Fruit fly (Drosophila melanogaster) whole organism, embryonic: ENCODE data around the gene CG43439.

Experiments
- CG10147 ChIP-seq: fragments of 200-800 bp; sonication (Bioruptor generic); optimal IDR thresholded peaks from 2 replicates; lab custom pipeline; 2019; ENCODE audit warnings: missing biosample characterization, mild to moderate bottlenecking, missing genetic modification characterization, moderate library complexity
- CG10209 ChIP-seq: fragments of 200-800 bp; sonication (Bioruptor generic); optimal IDR thresholded peaks from 3 replicates; lab custom pipeline; 2017; ENCODE audit warnings: missing biosample characterization, mild to moderate bottlenecking, missing genetic modification characterization, missing genetic modification reagents
- CG12236 ChIP-seq: fragments of 200-800 bp; sonication (Bioruptor generic); optimal IDR thresholded peaks from 2 replicates; lab custom pipeline; 2016; ENCODE audit warnings: missing biosample characterization, missing genetic modification characterization
- CG12744 ChIP-seq: fragments of 200-800 bp; sonication (Bioruptor generic); optimal IDR thresholded peaks from 2 replicates; lab custom pipeline; 2016; ENCODE audit warnings: missing biosample characterization, missing genetic modification characterization
- CG12942 ChIP-seq: fragments of 200-800 bp; sonication (Bioruptor generic); optimal IDR thresholded peaks from 3 replicates; lab custom pipeline; 2016; ENCODE audit warnings: missing biosample characterization, missing genetic modification characterization
- CG13624 ChIP-seq: fragments of 200-800 bp; sonication (Bioruptor generic); optimal IDR thresholded peaks from 2 replicates; lab custom pipeline; 2016; ENCODE audit warnings: missing biosample characterization, missing genetic modification characterization
- CG14667 ChIP-seq: fragments of 200-800 bp; sonication (Bioruptor generic); IDR thresholded peaks from 2 replicates; pipeline ENCODE4 v1.3.6; 2022; ENCODE audit warnings: missing biosample characterization, missing genetic modification characterization
- CG15696 ChIP-seq: fragments of 200-800 bp; sonication (Bioruptor generic); optimal IDR thresholded peaks from 2 replicates; lab custom pipeline; 2019; ENCODE audit warnings: missing biosample characterization, mild to moderate bottlenecking, missing genetic modification characterization, moderate library complexity
- CG16813 ChIP-seq: fragments of 200-800 bp; sonication (Bioruptor generic); IDR thresholded peaks from 3 replicates; pipeline ENCODE4 v1.3.6; 2022; ENCODE audit warnings: missing biosample characterization, missing genetic modification characterization; ENCODE audit not compliant: partially characterized antibody
- CG17328 ChIP-seq: fragments of 200-800 bp; sonication (Bioruptor generic); IDR thresholded peaks from 2 replicates; pipeline ENCODE4 v1.3.6; 2022; ENCODE audit warnings: missing biosample characterization, missing genetic modification characterization
- CG31365 ChIP-seq: fragments of 200-800 bp; sonication (Bioruptor generic); optimal IDR thresholded peaks from 2 replicates; lab custom pipeline; 2018; ENCODE audit warnings: missing biosample characterization, mild to moderate bottlenecking, missing genetic modification characterization
- CG3407 ChIP-seq: fragments of 200-800 bp; sonication (Bioruptor generic); optimal IDR thresholded peaks from 2 replicates; lab custom pipeline; 2018; ENCODE audit warnings: missing biosample characterization, mild to moderate bottlenecking, missing genetic modification characterization
- CG4707 ChIP-seq: fragments of 200-800 bp; sonication (Bioruptor generic); optimal IDR thresholded peaks from 2 replicates; lab custom pipeline; 2018; ENCODE audit warnings: missing biosample characterization, mild to moderate bottlenecking, missing genetic modification characterization, moderate library complexity
- CG4730 ChIP-seq: fragments of 200-800 bp; sonication (Bioruptor generic); IDR thresholded peaks from 2 replicates; pipeline ENCODE4 v1.3.6; 2022; ENCODE audit warnings: missing biosample characterization, missing genetic modification characterization
- CG5953 ChIP-seq: fragments of 200-800 bp; sonication (Bioruptor generic); IDR thresholded peaks from 2 replicates; pipeline ENCODE4 v1.3.6; 2022; ENCODE audit warnings: missing biosample characterization, missing genetic modification characterization
- CG8924 ChIP-seq: fragments of 200-800 bp; optimal IDR thresholded peaks from 3 replicates; lab custom pipeline; 2019; ENCODE audit warnings: missing biosample characterization, mild to moderate bottlenecking, missing genetic modification characterization, moderate library complexity
- CkIIα-i1 ChIP-seq: fragments of 200-800 bp; sonication (Bioruptor generic); IDR thresholded peaks from 2 replicates; pipeline ENCODE4 v1.3.6; 2022; ENCODE audit warnings: missing biosample characterization, missing genetic modification characterization
- CrebB ChIP-seq: fragments of 200-800 bp; sonication (Bioruptor generic); optimal IDR thresholded peaks from 3 replicates; lab custom pipeline; 2018; ENCODE audit warnings: missing biosample characterization, mild to moderate bottlenecking, missing genetic modification characterization
- D19A ChIP-seq: fragments of 200-800 bp; optimal IDR thresholded peaks from 3 replicates; lab custom pipeline; 2019; ENCODE audit warnings: missing biosample characterization, mild to moderate bottlenecking, missing genetic modification characterization, moderate library complexity
- Deaf1 ChIP-seq: fragments of 200-800 bp; optimal IDR thresholded peaks from 3 replicates; lab custom pipeline; 2019; ENCODE audit warnings: missing biosample characterization, mild to moderate bottlenecking, missing genetic modification characterization, moderate library complexity
- HLHmδ ChIP-seq: fragments of 200-800 bp; sonication (Bioruptor generic); optimal IDR thresholded peaks from 2 replicates; lab custom pipeline; 2018; ENCODE audit warnings: missing biosample characterization, mild to moderate bottlenecking, missing genetic modification characterization, moderate library complexity
- Hr78 ChIP-seq, 2 experiments: fragments of 200-800 bp in 1 of 2; fragments of >200 bp in 1 of 2; sonication (Bioruptor generic) in 1 of 2; optimal IDR thresholded peaks; 2 replicates each; lab custom pipeline; 2017 to 2019; ENCODE audit warnings: missing biosample characterization in 2 of 2, missing genetic modification characterization in 2 of 2, mild to moderate bottlenecking in 1 of 2, moderate library complexity in 1 of 2
- Meics ChIP-seq: fragments of 200-800 bp; sonication (Bioruptor generic); optimal IDR thresholded peaks from 2 replicates; lab custom pipeline; 2017; ENCODE audit warnings: missing biosample characterization, mild to moderate bottlenecking, missing genetic modification characterization
- Mrtf ChIP-seq: fragments of 200-800 bp; sonication (Bioruptor generic); IDR thresholded peaks from 3 replicates; pipeline ENCODE4 v1.3.6; 2022; ENCODE audit warnings: missing biosample characterization, missing genetic modification characterization
- Nf-YB ChIP-seq: fragments of 200-800 bp; sonication (Bioruptor generic); optimal IDR thresholded peaks from 3 replicates; lab custom pipeline; 2019; ENCODE audit warnings: missing biosample characterization, mild to moderate bottlenecking, missing genetic modification characterization, moderate library complexity
- Scr ChIP-seq: fragments of 200-800 bp; sonication (Bioruptor generic); IDR thresholded peaks from 2 replicates; pipeline ENCODE4 v1.3.6; 2022; ENCODE audit warnings: missing biosample characterization, missing genetic modification characterization; ENCODE audit not compliant: partially characterized antibody
- Sry-δ ChIP-seq: fragments of 200-800 bp; sonication (Bioruptor generic); optimal IDR thresholded peaks from 2 replicates; lab custom pipeline; 2016; ENCODE audit warnings: missing biosample characterization, missing genetic modification characterization
- ap ChIP-seq: fragments of 200-800 bp; sonication (Bioruptor generic); IDR thresholded peaks from 2 replicates; pipeline ENCODE4 v1.3.6; 2022; ENCODE audit warnings: missing biosample characterization, missing genetic modification characterization
- dmrt11E ChIP-seq: fragments of 200-800 bp; sonication (Bioruptor generic); optimal IDR thresholded peaks from 3 replicates; lab custom pipeline; 2018; ENCODE audit warnings: missing biosample characterization, mild to moderate bottlenecking, missing genetic modification characterization, moderate library complexity
- fd96Cb ChIP-seq: fragments of 200-800 bp; sonication (Bioruptor generic); optimal IDR thresholded peaks from 2 replicates; lab custom pipeline; 2018; ENCODE audit warnings: missing biosample characterization, mild to moderate bottlenecking, missing genetic modification characterization, moderate library complexity
- fru ChIP-seq: fragments of >200 bp; optimal IDR thresholded peaks from 2 replicates; lab custom pipeline; 2017
- ftz-f1 ChIP-seq: fragments of 200-800 bp; sonication (Bioruptor generic); optimal IDR thresholded peaks from 2 replicates; lab custom pipeline; 2016; ENCODE audit warnings: missing biosample characterization, missing genetic modification characterization
- gce ChIP-seq: fragments of 200-800 bp; sonication (Bioruptor generic); IDR thresholded peaks from 3 replicates; pipeline ENCODE4 v1.3.6; 2022; ENCODE audit warnings: missing biosample characterization, missing genetic modification characterization
- gt ChIP-seq: fragments of 200-800 bp; sonication (Bioruptor generic); IDR thresholded peaks from 2 replicates; pipeline ENCODE4 v1.3.6; 2022; ENCODE audit warnings: missing biosample characterization, missing genetic modification characterization
- lilli ChIP-seq: fragments of 200-800 bp; sonication (Bioruptor generic); optimal IDR thresholded peaks from 3 replicates; lab custom pipeline; 2016; ENCODE audit warnings: missing biosample characterization, missing genetic modification characterization
- nerfin-1 ChIP-seq: fragments of 200-800 bp; sonication (Bioruptor generic); optimal IDR thresholded peaks from 3 replicates; lab custom pipeline; 2019; ENCODE audit warnings: missing biosample characterization, mild to moderate bottlenecking, missing genetic modification characterization, moderate library complexity
- pan ChIP-seq, 4 experiments: fragments of >200 bp in 3 of 4; fragments of 200-800 bp in 1 of 4; sonication (Bioruptor generic) in 1 of 4; optimal IDR thresholded peaks in 3 of 4; IDR thresholded peaks in 1 of 4; 2 replicates each; pipeline versions ENCODE4 v1.3.6 to Lab custom; 2017 to 2022; ENCODE audit warnings: missing biosample characterization in 2 of 4, missing genetic modification characterization in 2 of 4, mixed read lengths in 1 of 4
- ranshi ChIP-seq: fragments of 200-800 bp; sonication (Bioruptor generic); IDR thresholded peaks from 2 replicates; pipeline ENCODE4 v1.3.6; 2022; ENCODE audit warnings: missing biosample characterization, missing genetic modification characterization
- rib ChIP-seq: fragments of 200-800 bp; sonication (Bioruptor generic); IDR thresholded peaks from 2 replicates; pipeline ENCODE4 v1.3.6; 2022; ENCODE audit warnings: missing biosample characterization, missing genetic modification characterization
- slp2 ChIP-seq: fragments of 200-800 bp; sonication (Bioruptor generic); optimal IDR thresholded peaks from 2 replicates; lab custom pipeline; 2016; ENCODE audit warnings: missing biosample characterization, missing genetic modification characterization
- stc ChIP-seq: fragments of 200-800 bp; sonication (Bioruptor generic); IDR thresholded peaks from 2 replicates; pipeline ENCODE4 v1.3.6; 2022; ENCODE audit warnings: missing biosample characterization, missing genetic modification characterization
- tap ChIP-seq: fragments of 200-800 bp; optimal IDR thresholded peaks from 3 replicates; lab custom pipeline; 2019; ENCODE audit warnings: missing biosample characterization, mild to moderate bottlenecking, missing genetic modification characterization, moderate library complexity
- trh ChIP-seq: fragments of 200-800 bp; sonication (Bioruptor generic); optimal IDR thresholded peaks from 2 replicates; lab custom pipeline; 2016; ENCODE audit warnings: missing biosample characterization, missing genetic modification characterization
- ttk ChIP-seq: fragments of 200-800 bp; sonication (Bioruptor generic); IDR thresholded peaks from 2 replicates; pipeline ENCODE4 v2.1.2; 2022; ENCODE audit warnings: missing biosample characterization, missing genetic modification characterization
- tx ChIP-seq: fragments of 200-800 bp; sonication (Bioruptor generic); optimal IDR thresholded peaks from 2 replicates; lab custom pipeline; 2016; ENCODE audit warnings: missing biosample characterization, missing genetic modification characterization
- vnd ChIP-seq: fragments of 200-800 bp; sonication (Bioruptor generic); IDR thresholded peaks from 3 replicates; pipeline ENCODE4 v1.3.6; 2022; ENCODE audit warnings: missing biosample characterization, missing genetic modification characterization; ENCODE audit not compliant: partially characterized antibody
- z ChIP-seq: fragments of 200-800 bp; sonication (Bioruptor generic); IDR thresholded peaks from 3 replicates; pipeline ENCODE4 v1.3.6; 2022; ENCODE audit warnings: missing biosample characterization, missing genetic modification characterization

CG43439 gene

DNA sequence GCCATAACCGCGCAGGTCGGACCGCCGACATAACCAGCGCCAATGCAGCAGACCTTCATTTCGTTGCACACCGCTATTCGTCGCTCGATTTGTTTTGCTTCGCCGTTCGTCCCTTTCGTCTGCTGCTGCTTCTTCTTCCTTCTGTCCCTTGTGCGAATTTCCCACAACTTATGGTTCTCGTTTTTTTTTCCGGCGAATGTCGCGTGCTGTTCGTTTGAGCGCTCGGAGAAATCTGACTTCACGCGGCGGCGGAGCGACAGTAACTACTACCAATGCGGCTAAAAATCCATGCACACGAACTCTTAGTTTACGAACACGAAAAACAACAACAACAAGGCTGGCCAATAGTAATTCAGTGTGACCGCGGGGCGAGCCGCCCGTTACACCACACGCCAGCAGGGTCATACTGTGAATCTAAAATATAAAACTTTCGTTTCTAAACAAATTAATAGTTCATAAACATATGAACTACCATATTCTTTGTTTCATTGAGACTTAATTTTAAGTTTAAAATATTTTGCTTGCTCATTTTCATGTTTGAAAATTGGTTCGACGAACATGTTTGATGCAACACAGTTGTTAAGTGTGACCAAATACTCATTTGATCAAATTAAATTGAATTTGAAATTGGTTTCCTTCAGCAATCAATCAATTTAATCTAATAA, 19.8 kb downstream of the CG43439 start, which contains the start of gene sgl (continued):
- peak; percentile 78 for TF ChIP-seq nerfin-1 (tag; lab: Kevin White, UChicago)
- peak; percentile 13 for TF ChIP-seq Sry-δ
- TF ChIP-seq CG5953 (GFP tag; lab: Robert Waterston, UW): 0 out of 2 replicates have a peak, but pooled peaks have one; percentile 37
- no peak for TF ChIP-seq CG10147 (GFP tag; lab: Kevin White, UChicago)
- no peak for TF ChIP-seq gce (GFP tag; lab: Robert Waterston, UW)
- TF ChIP-seq HLHmδ: peak; percentile 76
- no peak for TF ChIP-seq CG12942 (GFP tag; lab: Kevin White, UChicago)
- TF ChIP-seq CG8924: peak; percentile 36

DNA sequence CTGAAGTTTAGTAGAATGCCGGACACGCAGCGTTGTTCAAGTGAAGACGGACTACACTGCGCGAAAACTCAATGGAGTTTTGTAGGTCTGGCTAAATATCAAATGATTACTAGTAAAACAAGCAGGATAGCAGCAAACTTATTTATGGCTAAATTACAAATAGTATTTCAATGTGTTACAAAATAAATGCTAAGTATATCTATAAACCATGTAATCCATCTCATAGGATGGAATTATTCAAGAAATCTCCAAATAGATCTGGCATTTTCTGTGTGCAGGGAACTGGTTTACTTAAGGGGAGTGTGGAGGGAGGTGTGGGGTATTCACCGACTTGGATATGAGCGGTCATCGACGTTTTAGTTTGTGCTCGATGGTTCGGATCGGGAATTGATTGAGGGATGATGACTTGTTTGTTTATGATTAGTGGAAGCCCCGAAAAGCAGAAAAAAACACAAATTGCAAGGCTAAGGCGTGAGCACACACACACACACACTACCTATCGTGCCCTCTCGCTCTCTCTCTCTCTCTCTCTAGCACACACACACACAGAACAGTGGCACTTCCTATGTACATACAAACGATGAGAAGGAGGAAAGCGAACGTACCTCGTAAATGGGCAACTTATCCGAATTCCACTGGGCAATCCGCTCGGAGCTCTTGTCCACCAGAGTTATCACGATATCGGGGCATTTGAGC, 20.4 kb downstream of the CG43439 start:
- no peak for TF ChIP-seq z
- TF ChIP-seq vnd (GFP tag; lab: Robert Waterston, UW): no peak
- TF ChIP-seq CG13624 (GFP tag; lab: Kevin White, UChicago): peak; percentile 76
- peak; percentile 87 for TF ChIP-seq CG10209
- peak; percentile 52 for TF ChIP-seq CG15696 (tag; lab: Kevin White, UChicago)
- no peak for TF ChIP-seq gt
- no peak for TF ChIP-seq ftz-f1 (GFP tag; lab: Kevin White, UChicago)
- peak; percentile 63 for TF ChIP-seq CG17328 (GFP tag; lab: Robert Waterston, UW)
- peak; percentile 56 for TF ChIP-seq CrebB (tag; lab: Kevin White, UChicago)
- TF ChIP-seq CG31365 (tag; lab: Kevin White, UChicago): peak; percentile 22
- peak; percentile 85 for TF ChIP-seq fd96Cb
- TF ChIP-seq Nf-YB: peak; percentile 38
- peak; percentile 85 for TF ChIP-seq dmrt11E (tag; lab: Kevin White, UChicago)
- TF ChIP-seq CG4730: peak; percentile 51; the same call in 1 of the 2 replicates
- TF ChIP-seq D19A: peak; percentile 81
- peak; percentile 65 for TF ChIP-seq ap
- TF ChIP-seq ttk (GFP tag; lab: Robert Waterston, UW): peak; percentile 70
- peak; percentile 81 for TF ChIP-seq Meics (GFP tag; lab: Kevin White, UChicago)
- peak; percentile 64; the same call in 1 of the 2 replicates for TF ChIP-seq stc (GFP tag; lab: Robert Waterston, UW)
- TF ChIP-seq Hr78 (GFP tag; optimal IDR thresholded peaks at IDR 0.05; lab: Kevin White, UChicago): peak in 1 of 2 experiments; percentile 60
- 0 out of 2 replicates have a peak, but pooled peaks have one; percentile 57 for TF ChIP-seq CkIIα-i1 (GFP tag; lab: Robert Waterston, UW)
- TF ChIP-seq CG12744 (GFP tag; lab: Kevin White, UChicago): peak; percentile 41
- peak; percentile 83 for TF ChIP-seq lilli
- TF ChIP-seq CG4707: peak; percentile 56
- no peak for TF ChIP-seq CG16813 (GFP tag; lab: Robert Waterston, UW)
- TF ChIP-seq slp2 (GFP tag; lab: Kevin White, UChicago): peak; percentile 83
- TF ChIP-seq ranshi (GFP tag; lab: Robert Waterston, UW): peak; percentile 64; the same call in 1 of the 2 replicates
- TF ChIP-seq Mrtf (GFP tag; lab: Robert Waterston, UW): peak; percentile 77
- TF ChIP-seq CG12236 (GFP tag; lab: Kevin White, UChicago): peak; percentile 82
- peak; percentile 78 for TF ChIP-seq trh (GFP tag; lab: Kevin White, UChicago)
- TF ChIP-seq rib (GFP tag; lab: Robert Waterston, UW): no peak
- peak; percentile 64 for TF ChIP-seq CG14667 (GFP tag; lab: Robert Waterston, UW)
- no peak for TF ChIP-seq Scr (GFP tag; lab: Robert Waterston, UW)
- peak; percentile 78 for TF ChIP-seq tx (GFP tag; lab: Kevin White, UChicago)
- peak; percentile 69 for TF ChIP-seq CG3407 (GFP tag; lab: Kevin White, UChicago)
- no peak for TF ChIP-seq fru (lab: Kevin White, UChicago)
- no peak for TF ChIP-seq Deaf1 (tag; lab: Kevin White, UChicago)
- no peak for TF ChIP-seq pan (optimal IDR thresholded peaks at IDR 0.05; lab: Kevin White, UChicago)
- peak in 1 of 2 experiments; percentile 72 for TF ChIP-seq pan (GFP tag; optimal IDR thresholded peaks at IDR 0.05 in 1 of 2, IDR thresholded peaks at IDR 0.05 in 1 of 2)
- TF ChIP-seq tap (tag; lab: Kevin White, UChicago): peak; percentile 80
